Worm (Caenorhabditis elegans): ENCODE measurements around the gene phy-2.

- no peak for TF ChIP-seq flt-1 (GFP tag; IDR thresholded peaks at IDR 0.05)
- no peak for TF ChIP-seq cog-1 (tag; optimal IDR thresholded peaks at IDR 0.05)
These were observed 21.1 kb downstream of the phy-2 start for ce11 chrIV:12194668-12195067.
